Worm (Caenorhabditis elegans) whole organism, dauer: ENCODE measurements around the gene F46G10.1.

Source experiments
- unc-62 ChIP-seq: sonication (generic microtip); optimal IDR thresholded peaks from 2 replicates; lab custom pipeline; 2017; ENCODE audit warnings: missing biosample characterization, missing genetic modification reagents, missing genetic modification characterization

F46G10.1 gene

ce11 chrX:13340970-13341369 is 29.4 kb upstream of the F46G10.1 start:
- TF ChIP-seq unc-62 (GFP tag; lab: Kevin White, UChicago) = no peak

- no peak for TF ChIP-seq unc-62 (GFP tag; lab: Kevin White, UChicago)
These were observed 27.6 kb upstream of the F46G10.1 start for ce11 chrX:13339029-13339626.

- no peak for TF ChIP-seq unc-62 (GFP tag; lab: Kevin White, UChicago)
These were observed 26.2 kb upstream of the F46G10.1 start, which contains the start of gene ptr-24 for ce11 chrX:13337728-13338127. TSS of gene ptr-24 (plus strand) at chrX:13338028.

ce11 chrX:13337000-13337399 is 25.4 kb upstream of the F46G10.1 start:
- TF ChIP-seq unc-62 (GFP tag; lab: Kevin White, UChicago) = no peak

- no peak for TF ChIP-seq unc-62 (GFP tag; lab: Kevin White, UChicago)
These were observed 22.3 kb upstream of the F46G10.1 start, which contains the start of gene F46G10.4 for ce11 chrX:13333835-13334234. TSS of gene F46G10.4 (plus strand) at chrX:13334046.

ce11 chrX:13331386-13331785 is 19.8 kb upstream of the F46G10.1 start, which contains the start of gene sir-2.3:
TSS of gene sir-2.3 (plus strand) at chrX:13331686.
- no peak for TF ChIP-seq unc-62 (GFP tag; lab: Kevin White, UChicago)

ce11 chrX:13328868-13329267 is 17.3 kb upstream of the F46G10.1 start:
- no peak for TF ChIP-seq unc-62 (GFP tag; lab: Kevin White, UChicago)

ce11 chrX:13328034-13328433 is 16.5 kb upstream of the F46G10.1 start, which contains the start of gene sir-2.2:
TSS of gene sir-2.2 (plus strand) at chrX:13328067.
- TF ChIP-seq unc-62 (GFP tag; lab: Kevin White, UChicago) = no peak

- TF ChIP-seq unc-62 (GFP tag; lab: Kevin White, UChicago) = no peak
These were observed 13.5 kb upstream of the F46G10.1 start for ce11 chrX:13325039-13325438.

ce11 chrX:13324326-13324725 is 12.8 kb upstream of the F46G10.1 start:
- no peak for TF ChIP-seq unc-62 (GFP tag; lab: Kevin White, UChicago)

- TF ChIP-seq unc-62 (GFP tag; lab: Kevin White, UChicago) = no peak
These were observed 12.1 kb upstream of the F46G10.1 start for ce11 chrX:13323697-13324096.

ce11 chrX:13322886-13323285 is 11.3 kb upstream of the F46G10.1 start, which contains the start of gene F46G10.2:
TSS of gene F46G10.2 (plus strand) at chrX:13322963.
- no peak for TF ChIP-seq unc-62 (GFP tag; lab: Kevin White, UChicago)

- no peak for TF ChIP-seq unc-62 (GFP tag; lab: Kevin White, UChicago)
These were observed 9.0 kb upstream of the F46G10.1 start for ce11 chrX:13320575-13320974.

- no peak for TF ChIP-seq unc-62 (GFP tag; lab: Kevin White, UChicago)
These were observed 6.8 kb upstream of the F46G10.1 start for ce11 chrX:13318316-13318715.

ce11 chrX:13317532-13317931 is 6.0 kb upstream of the F46G10.1 start:
- no peak for TF ChIP-seq unc-62 (GFP tag; lab: Kevin White, UChicago)

ce11 chrX:13315093-13315492 is 3.5 kb upstream of the F46G10.1 start:
- TF ChIP-seq unc-62 (GFP tag; lab: Kevin White, UChicago) = no peak

ce11 chrX:13310763-13311162 is 792 bp downstream of the F46G10.1 start:
- TF ChIP-seq unc-62 (GFP tag; lab: Kevin White, UChicago) = no peak
